Fruit fly (Drosophila melanogaster) whole organism, adult: ENCODE results near the gene Ir31a.

ENCODE experiments used
- CG11617 ChIP-seq: fragments of 200-800 bp; sonication (Bioruptor generic); optimal IDR thresholded peaks from 2 replicates; lab custom pipeline; 2017; ENCODE audit warnings: mild to moderate bottlenecking, missing biosample characterization, missing genetic modification reagents, missing genetic modification characterization
- CG12768 ChIP-seq: fragments of 200-800 bp; sonication (Bioruptor generic); optimal IDR thresholded peaks from 2 replicates; lab custom pipeline; 2017; ENCODE audit warnings: missing biosample characterization, missing genetic modification characterization, mild to moderate bottlenecking, moderate library complexity, missing genetic modification reagents
- CG5204 ChIP-seq: fragments of 200-800 bp; sonication (Bioruptor generic); optimal IDR thresholded peaks from 2 replicates; lab custom pipeline; 2016; ENCODE audit warnings: missing biosample characterization, missing genetic modification characterization
- Clk ChIP-seq: fragments of 200-800 bp; sonication (Bioruptor generic); optimal IDR thresholded peaks from 2 replicates; lab custom pipeline; 2017; ENCODE audit warnings: missing biosample characterization, missing genetic modification characterization
- Crg-1 ChIP-seq: fragments of 200-800 bp; sonication (Bioruptor generic); optimal IDR thresholded peaks from 2 replicates; lab custom pipeline; 2016; ENCODE audit warnings: missing biosample characterization, missing genetic modification characterization
- Hr96 ChIP-seq: fragments of 200-800 bp; sonication (Bioruptor generic); optimal IDR thresholded peaks from 2 replicates; lab custom pipeline; 2016; ENCODE audit warnings: missing biosample characterization, missing genetic modification characterization
- cnc ChIP-seq, 2 experiments: fragments of >200 bp; optimal IDR thresholded peaks; 2 replicates each; lab custom pipeline; 2017
- kay ChIP-seq: fragments of 200-800 bp; sonication (Bioruptor generic); peaks from one replicate; lab custom pipeline; 2016; ENCODE audit warnings: missing biosample characterization, missing genetic modification characterization, borderline replicate concordance
- pad ChIP-seq: fragments of 200-800 bp; sonication (Bioruptor generic); optimal IDR thresholded peaks from 3 replicates; lab custom pipeline; 2017; ENCODE audit warnings: missing biosample characterization, missing genetic modification characterization, mild to moderate bottlenecking, moderate library complexity, missing genetic modification reagents
- tj ChIP-seq: fragments of 200-800 bp; sonication (Bioruptor generic); optimal IDR thresholded peaks from 3 replicates; lab custom pipeline; 2017; ENCODE audit warnings: missing biosample characterization, mild to moderate bottlenecking, missing genetic modification characterization, moderate library complexity
- toe ChIP-seq: fragments of 200-800 bp; sonication (Bioruptor generic); optimal IDR thresholded peaks from 2 replicates; lab custom pipeline; 2016; ENCODE audit warnings: missing biosample characterization, missing genetic modification characterization

dm6 chr2L:10362408-10363067 is 42.8 kb upstream of the Ir31a start, which contains the start of the genes Cand1 and pim:
- TF ChIP-seq pad, result no peak
- no peak for TF ChIP-seq kay (GFP tag; lab: Kevin White, UChicago)
- TF ChIP-seq cnc (optimal IDR thresholded peaks at IDR 0.05; lab: Kevin White, UChicago), result no peak
- no peak for TF ChIP-seq toe (GFP tag; lab: Kevin White, UChicago)
- TF ChIP-seq CG5204 (GFP tag; lab: Kevin White, UChicago), result no peak
- no peak for TF ChIP-seq Clk (GFP tag; lab: Kevin White, UChicago)
- TF ChIP-seq Hr96 (GFP tag; lab: Kevin White, UChicago), result no peak
- no peak for TF ChIP-seq Crg-1
- TF ChIP-seq CG11617 (GFP tag; lab: Kevin White, UChicago), result no peak
- no peak for TF ChIP-seq CG12768 (GFP tag; lab: Kevin White, UChicago)
- TF ChIP-seq tj (GFP tag; lab: Kevin White, UChicago), result no peak
